Worm (Caenorhabditis elegans) whole organism, dauer: Measurements from ENCODE around the gene R74.2.

Experiments
- unc-62 ChIP-seq: sonication (generic microtip); optimal IDR thresholded peaks from 2 replicates; lab custom pipeline; 2017; ENCODE audit warnings: missing biosample characterization, missing genetic modification reagents, missing genetic modification characterization

The R74.2 gene

ce11 chrIII:4178564-4178963 lies 9.4 kb upstream of the R74.2 start, which contains the start of gene C16C10.2:
Gene C16C10.2 (minus strand): TSS chrIII:4178664.
- no peak for TF ChIP-seq unc-62

- TF ChIP-seq unc-62: no peak
Measured at ce11 chrIII:4181338-4181737, 6.6 kb upstream of the R74.2 start, which contains the start of gene C16C10.1. Gene C16C10.1 (minus strand): TSS chrIII:4181438.

DNA sequence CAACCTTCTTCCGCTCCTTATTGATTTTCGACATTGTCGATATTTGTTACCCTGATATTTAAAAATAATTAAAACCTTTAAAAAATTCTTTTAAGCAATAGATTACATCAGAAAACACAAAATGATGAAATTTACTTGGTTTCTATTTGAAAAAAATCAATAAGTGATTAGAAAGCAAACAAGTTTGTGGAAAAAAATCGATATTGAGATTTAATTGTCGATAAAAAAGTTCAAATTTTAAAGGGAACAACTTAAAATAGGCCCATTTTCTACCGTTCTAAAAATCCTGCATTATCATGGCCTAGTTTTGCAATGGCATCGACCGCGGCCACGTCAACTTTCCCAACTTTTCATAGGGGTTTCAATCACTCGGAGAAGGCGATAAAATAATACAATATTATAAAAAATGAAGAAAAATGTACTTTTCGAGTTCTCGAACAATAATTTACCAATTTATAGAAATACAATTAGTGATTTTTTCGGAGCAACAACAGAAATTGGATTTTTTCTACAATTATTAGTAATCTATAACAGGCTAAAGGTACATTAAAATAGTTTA lies 1.1 kb upstream of the R74.2 start, which contains the start of gene lars-1:
Gene lars-1, minus strand, starts transcription at position 51 of the 559 bp plus-strand sequence.
- TF ChIP-seq unc-62: no peak

- no peak for TF ChIP-seq unc-62
Measured at ce11 chrIII:4189602-4190001, 1.6 kb downstream of the R74.2 start.

ce11 chrIII:4190241-4190640 lies 2.3 kb downstream of the R74.2 start, which contains the start of gene spp-28:
Gene spp-28 (minus strand): TSS chrIII:4190341.
- no peak for TF ChIP-seq unc-62

DNA sequence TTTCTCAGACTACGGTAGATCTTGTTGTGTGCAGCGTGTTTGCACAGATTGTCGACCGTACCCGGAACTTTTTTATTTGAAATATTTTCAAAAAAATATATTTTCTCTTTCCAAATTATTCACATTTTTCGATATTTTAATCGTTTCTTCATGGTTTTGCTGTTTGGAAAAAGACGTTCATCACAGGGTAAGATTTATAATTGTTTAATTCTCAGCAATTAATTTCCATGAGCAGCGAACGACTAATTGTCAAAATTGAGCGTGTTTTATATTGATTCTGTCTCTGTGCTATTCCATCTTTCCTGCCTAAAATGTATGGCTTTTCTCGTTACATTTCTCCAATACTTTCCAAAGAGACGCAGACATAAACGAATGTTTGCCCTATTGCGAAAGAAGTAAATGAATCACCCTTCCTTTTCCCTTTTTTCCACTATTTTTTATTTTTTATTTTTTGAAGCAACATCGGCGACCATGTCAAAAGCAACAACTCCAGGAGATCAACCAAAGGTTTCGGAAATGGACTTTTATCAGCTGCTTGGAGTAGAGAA lies 3.2 kb downstream of the R74.2 start, which contains the start of gene dnj-16:
Gene dnj-16, plus strand, starts transcription at position 51 of the 548 bp plus-strand sequence.
- TF ChIP-seq unc-62: no peak

- no peak for TF ChIP-seq unc-62
Measured at ce11 chrIII:4193659-4194103, 5.7 kb downstream of the R74.2 start, which contains the start of gene xbp-1. Gene xbp-1 (plus strand): TSS chrIII:4193809.

ce11 chrIII:4194349-4195110 lies 6.6 kb downstream of the R74.2 start:
- no peak for TF ChIP-seq unc-62

- TF ChIP-seq unc-62: no peak
Measured at ce11 chrIII:4195306-4196008, 7.5 kb downstream of the R74.2 start.

ce11 chrIII:4196301-4196987 lies 8.5 kb downstream of the R74.2 start:
- TF ChIP-seq unc-62: no peak

ce11 chrIII:4196988-4197384 lies 9.0 kb downstream of the R74.2 start, which contains the start of gene asd-1:
Gene asd-1 (plus strand): TSS chrIII:4197285.
- TF ChIP-seq unc-62: no peak

DNA sequence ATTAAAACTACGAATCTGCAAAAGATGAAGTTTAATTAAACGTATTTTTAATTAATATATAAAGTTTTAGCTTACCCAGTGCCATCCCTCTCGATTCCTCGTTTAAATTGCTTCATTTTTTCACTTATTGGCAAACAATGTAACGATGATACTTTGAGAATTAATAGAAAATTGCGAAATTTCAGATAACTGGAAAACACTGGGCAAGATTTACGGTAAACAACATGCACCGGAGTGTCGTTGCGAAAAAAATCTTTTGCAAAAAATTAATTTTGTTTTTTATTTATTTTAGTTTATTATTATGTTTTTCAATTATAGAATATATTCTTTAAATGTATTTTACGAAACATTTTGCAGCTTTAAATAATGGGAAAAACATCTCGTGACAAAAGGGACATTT lies 16.1 kb downstream of the R74.2 start, which contains the start of the genes pelo-1 and R74.7:
Gene pelo-1, minus strand, starts transcription at position 151 of the 400 bp plus-strand sequence.
Gene R74.7, plus strand, starts transcription at position 358 of the 400 bp plus-strand sequence.
- TF ChIP-seq unc-62: no peak

DNA sequence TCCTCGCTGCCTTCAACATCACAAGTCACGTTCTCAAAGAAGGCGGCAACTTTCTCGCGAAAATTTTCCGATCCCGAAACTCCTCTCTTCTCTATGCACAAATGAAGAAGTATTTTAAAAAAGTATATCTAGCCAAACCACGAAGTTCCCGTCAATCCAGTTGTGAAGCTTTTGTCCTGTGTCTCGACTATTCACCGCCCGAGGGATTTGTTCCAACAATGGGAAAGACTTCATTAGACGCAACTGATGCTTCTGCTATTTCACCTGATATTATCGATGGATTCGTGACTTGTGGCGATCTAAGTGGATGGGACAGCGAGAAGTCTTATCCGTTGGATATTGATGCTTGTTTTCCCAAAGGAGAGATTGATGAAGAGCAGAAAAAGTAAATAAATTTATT lies 17.0 kb downstream of the R74.2 start:
- no peak for TF ChIP-seq unc-62

ce11 chrIII:4205751-4206327 lies 17.9 kb downstream of the R74.2 start, which contains the start of gene R74.8:
Gene R74.8 (plus strand): TSS chrIII:4206277.
- TF ChIP-seq unc-62: no peak

ce11 chrIII:4208210-4208609 lies 20.2 kb downstream of the R74.2 start:
- no peak for TF ChIP-seq unc-62
